Worm (Caenorhabditis elegans) whole organism, young adult: ENCODE measurements around the gene crn-2.
A peak's percentile ranks its signal among the peaks of the same experiment; 100 is the strongest.

Experiments used
- B0336.3 ChIP-seq: fragments of 200-800 bp; sonication (Bioruptor generic); IDR thresholded peaks from 2 replicates; pipeline ENCODE4 v1.3.6; 2022; ENCODE audit warnings: missing genetic modification characterization, missing compliant biosample characterization
- F22D6.2 ChIP-seq: sonication (generic microtip); optimal IDR thresholded peaks from 2 replicates; lab custom pipeline; 2016; ENCODE audit warnings: mild to moderate bottlenecking, missing genetic modification characterization, missing compliant biosample characterization
- F37B4.10 ChIP-seq: fragments of 200-800 bp; sonication (Bioruptor generic); IDR thresholded peaks from 2 replicates; pipeline ENCODE4 v1.3.6; 2022; ENCODE audit warnings: missing genetic modification characterization, missing compliant biosample characterization
- F55B11.4 ChIP-seq: sonication (generic microtip); optimal IDR thresholded peaks from 2 replicates; lab custom pipeline; 2016; ENCODE audit warnings: missing compliant biosample characterization, missing genetic modification characterization, borderline replicate concordance; ENCODE audit not compliant: insufficient read depth
- K12H6.12 ChIP-seq: fragments of 200-800 bp; sonication (Bioruptor generic); optimal IDR thresholded peaks from 2 replicates; lab custom pipeline; 2018; ENCODE audit warnings: mild to moderate bottlenecking, missing genetic modification characterization, missing compliant biosample characterization
- Y56A3A.18 ChIP-seq: fragments of 200-800 bp; sonication (Bioruptor generic); IDR thresholded peaks from 2 replicates; pipeline ENCODE4 v1.3.6; 2022; ENCODE audit warnings: missing genetic modification reagents, missing genetic modification characterization, missing compliant biosample characterization
- Y79H2A.3 ChIP-seq: fragments of 200-800 bp; sonication (Bioruptor generic); conservative IDR thresholded peaks from 2 replicates; pipeline ENCODE4 v1.3.6; 2022; ENCODE audit warnings: missing genetic modification reagents, missing genetic modification characterization, missing compliant biosample characterization
- akir-1 ChIP-seq: fragments of 200-800 bp; sonication (Bioruptor generic); optimal IDR thresholded peaks from 2 replicates; lab custom pipeline; 2018; ENCODE audit warnings: mild to moderate bottlenecking, missing genetic modification characterization, moderate library complexity, missing compliant biosample characterization
- attf-6 ChIP-seq: fragments of 200-800 bp; sonication (Bioruptor generic); IDR thresholded peaks from 2 replicates; pipeline ENCODE4 v1.3.6; 2022; ENCODE audit warnings: missing genetic modification reagents, missing genetic modification characterization, missing compliant biosample characterization
- cebp-2 ChIP-seq: fragments of 200-800 bp; sonication (Bioruptor generic); IDR thresholded peaks from 2 replicates; pipeline ENCODE4 v1.3.6; 2022; ENCODE audit warnings: missing genetic modification characterization, missing compliant biosample characterization
- ceh-79 ChIP-seq: sonication (generic microtip); optimal IDR thresholded peaks from 2 replicates; lab custom pipeline; 2017; ENCODE audit warnings: mild to moderate bottlenecking, missing genetic modification characterization, missing compliant biosample characterization
- ceh-91 ChIP-seq: fragments of 200-800 bp; sonication (Bioruptor generic); IDR thresholded peaks from 2 replicates; pipeline ENCODE4 v1.3.6; 2022; ENCODE audit warnings: missing genetic modification reagents, missing genetic modification characterization, missing compliant biosample characterization
- die-1 ChIP-seq: sonication (generic microtip); optimal IDR thresholded peaks from 2 replicates; lab custom pipeline; 2016; ENCODE audit warnings: missing genotype, mild to moderate bottlenecking, missing genetic modification characterization, missing compliant biosample characterization
- egrh-3 ChIP-seq: fragments of 200-800 bp; sonication (Bioruptor generic); IDR thresholded peaks from 2 replicates; pipeline ENCODE4 v1.3.6; 2022; ENCODE audit warnings: missing genetic modification reagents, missing genetic modification characterization, missing compliant biosample characterization
- fkh-3 ChIP-seq: sonication (generic microtip); optimal IDR thresholded peaks from 2 replicates; lab custom pipeline; 2016; ENCODE audit warnings: mild to moderate bottlenecking, missing genetic modification characterization, missing compliant biosample characterization
- hlh-12 ChIP-seq: sonication (generic microtip); optimal IDR thresholded peaks from 2 replicates; lab custom pipeline; 2016; ENCODE audit warnings: missing genetic modification characterization, missing compliant biosample characterization
- hlh-26 ChIP-seq: fragments of 200-800 bp; sonication (Bioruptor generic); conservative IDR thresholded peaks from 2 replicates; pipeline ENCODE4 v1.3.6; 2022; ENCODE audit warnings: missing genetic modification reagents, missing genetic modification characterization, missing compliant biosample characterization
- hmg-1.2 ChIP-seq: fragments of 200-800 bp; sonication (Bioruptor generic); IDR thresholded peaks from 2 replicates; pipeline ENCODE4 v1.3.6; 2022; ENCODE audit warnings: missing genetic modification reagents, missing genetic modification characterization, missing compliant biosample characterization
- hrde-1 ChIP-seq: sonication (generic microtip); optimal IDR thresholded peaks from 2 replicates; lab custom pipeline; 2016; ENCODE audit warnings: missing genetic modification characterization, mild to moderate bottlenecking, missing compliant biosample characterization, moderate library complexity, missing genotype, missing genetic modification reagents, borderline replicate concordance
- hsf-1 ChIP-seq: fragments of 200-800 bp; sonication (Bioruptor generic); IDR thresholded peaks from 2 replicates; pipeline ENCODE4 v1.3.6; 2022; ENCODE audit warnings: missing genetic modification reagents, missing genetic modification characterization, missing compliant biosample characterization
- let-607 ChIP-seq, 2 experiments: fragments of 200-800 bp in 1 of 2; sonication (Bioruptor generic) in 1 of 2; sonication (generic microtip) in 1 of 2; optimal IDR thresholded peaks; 2 replicates each; lab custom pipeline; 2016 to 2018; ENCODE audit warnings: mild to moderate bottlenecking in 2 of 2, missing compliant biosample characterization in 2 of 2, missing genetic modification characterization in 2 of 2, moderate library complexity in 2 of 2, missing genotype in 1 of 2
- lin-35 ChIP-seq, 3 experiments: fragments of 150-350 bp in 2 of 3; sonication (generic microtip) in 1 of 3; optimal IDR thresholded peaks; 2 replicates each; lab custom pipeline; 2014 to 2018; ENCODE audit warnings: missing biosample characterization in 3 of 3, missing genetic modification characterization in 3 of 3, missing genetic modification reagents in 3 of 3
- lir-1 ChIP-seq: fragments of 200-800 bp; sonication (Bioruptor generic); conservative IDR thresholded peaks from 2 replicates; pipeline ENCODE4 v1.3.6; 2022; ENCODE audit warnings: missing genetic modification reagents, missing genetic modification characterization, missing compliant biosample characterization
- madf-10 ChIP-seq: sonication (generic microtip); optimal IDR thresholded peaks from 2 replicates; lab custom pipeline; 2016; ENCODE audit warnings: mild to moderate bottlenecking, missing genetic modification characterization, missing compliant biosample characterization
- mcd-1 ChIP-seq: fragments of 200-800 bp; sonication (Bioruptor generic); IDR thresholded peaks from 2 replicates; pipeline ENCODE4 v1.3.6; 2022; ENCODE audit warnings: missing genetic modification reagents, missing genetic modification characterization, missing compliant biosample characterization
- mxl-1 ChIP-seq: sonication (generic microtip); optimal IDR thresholded peaks from 2 replicates; lab custom pipeline; 2016; ENCODE audit warnings: missing genetic modification characterization, missing compliant biosample characterization
- pbrm-1 ChIP-seq: fragments of 200-800 bp; sonication (Bioruptor generic); IDR thresholded peaks from 2 replicates; pipeline ENCODE4 v1.3.6; 2022; ENCODE audit warnings: missing genetic modification reagents, missing genetic modification characterization, missing compliant biosample characterization
- sdz-38 ChIP-seq: sonication (generic microtip); optimal IDR thresholded peaks from 2 replicates; lab custom pipeline; 2016; ENCODE audit warnings: missing genotype, missing genetic modification characterization, missing compliant biosample characterization
- snpc-1.1 ChIP-seq: sonication (generic microtip); optimal IDR thresholded peaks from 2 replicates; lab custom pipeline; 2017; ENCODE audit warnings: missing genetic modification characterization, mild to moderate bottlenecking, missing compliant biosample characterization, antibody characterized with exemption, moderate library complexity, missing genotype, missing genetic modification reagents; ENCODE audit not compliant: insufficient read depth
- snpc-3.4 ChIP-seq: sonication (generic microtip); optimal IDR thresholded peaks from 2 replicates; lab custom pipeline; 2017; ENCODE audit warnings: missing genetic modification characterization, mild to moderate bottlenecking, missing compliant biosample characterization, antibody characterized with exemption, moderate library complexity, missing genotype, missing genetic modification reagents
- snpc-4 ChIP-seq, 5 experiments: fragments of 150-350 bp in 1 of 5; sonication (generic microtip) in 4 of 5; optimal IDR thresholded peaks; 2 replicates each; lab custom pipeline; 2014 to 2018; ENCODE audit warnings: missing genetic modification characterization in 5 of 5, missing biosample characterization in 3 of 5, antibody characterized with exemption in 2 of 5, mild to moderate bottlenecking in 2 of 5, missing compliant biosample characterization in 2 of 5, missing genotype in 2 of 5, moderate library complexity in 2 of 5, missing genetic modification reagents in 1 of 5
- sptf-2 ChIP-seq: fragments of 200-800 bp; sonication (Bioruptor generic); optimal IDR thresholded peaks from 2 replicates; lab custom pipeline; 2018; ENCODE audit warnings: mild to moderate bottlenecking, missing genetic modification characterization, missing compliant biosample characterization
- tbp1 ChIP-seq: fragments of 200-800 bp; sonication (Bioruptor generic); optimal IDR thresholded peaks from 2 replicates; lab custom pipeline; 2018; ENCODE audit warnings: mild to moderate bottlenecking, missing genetic modification characterization, missing compliant biosample characterization
- tbx-9 ChIP-seq: sonication (generic microtip); optimal IDR thresholded peaks from 2 replicates; lab custom pipeline; 2016; ENCODE audit warnings: borderline replicate concordance, missing genetic modification characterization, inconsistent platforms, missing compliant biosample characterization
- unc-62 ChIP-seq: fragments of 150-350 bp; optimal IDR thresholded peaks from 2 replicates; lab custom pipeline; 2014; ENCODE audit warnings: missing biosample characterization, missing genetic modification reagents, missing genetic modification characterization
- xnd-1 ChIP-seq: sonication (generic microtip); optimal IDR thresholded peaks from 2 replicates; lab custom pipeline; 2016; ENCODE audit warnings: missing genotype, missing genetic modification reagents, missing genetic modification characterization, missing compliant biosample characterization
- ztf-22 ChIP-seq: fragments of 200-800 bp; sonication (Bioruptor generic); optimal IDR thresholded peaks from 2 replicates; lab custom pipeline; 2018; ENCODE audit warnings: mild to moderate bottlenecking, missing genetic modification characterization, moderate library complexity, missing compliant biosample characterization
- ztf-28 ChIP-seq: fragments of 200-800 bp; sonication (Bioruptor generic); IDR thresholded peaks from 2 replicates; pipeline ENCODE4 v1.3.6; 2022; ENCODE audit warnings: missing genetic modification reagents, missing genetic modification characterization, missing compliant biosample characterization

Gene crn-2

DNA sequence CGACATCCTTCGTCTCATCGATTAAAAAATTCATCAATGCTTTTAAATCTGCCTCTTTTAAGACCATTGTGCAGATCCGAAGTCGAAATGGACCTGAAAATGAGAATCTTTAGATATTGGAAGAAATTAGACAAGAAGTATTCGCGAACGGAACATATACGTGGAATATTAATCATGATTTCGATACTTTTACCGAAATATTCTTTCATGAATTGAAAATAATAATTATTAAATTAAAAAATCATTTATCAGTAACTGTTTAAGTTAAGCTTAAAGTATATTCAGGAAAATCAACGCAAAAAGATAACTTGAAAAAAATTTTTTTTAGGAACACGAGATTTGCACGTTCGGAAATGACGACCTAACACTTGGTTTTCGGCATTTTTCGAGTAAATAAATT, 6.8 kb downstream of the crn-2 start, which contains the start of gene CD4.8:
Gene CD4.8, minus strand, starts transcription at position 101 of the 400 bp plus-strand sequence.
- TF ChIP-seq Y79H2A.3 (GFP tag; lab: Robert Waterston, UW) (no peak), die-1 (tag; lab: Kevin White, UChicago) (no peak)
- TF ChIP-seq, all 124 proteins: peak for 0

DNA sequence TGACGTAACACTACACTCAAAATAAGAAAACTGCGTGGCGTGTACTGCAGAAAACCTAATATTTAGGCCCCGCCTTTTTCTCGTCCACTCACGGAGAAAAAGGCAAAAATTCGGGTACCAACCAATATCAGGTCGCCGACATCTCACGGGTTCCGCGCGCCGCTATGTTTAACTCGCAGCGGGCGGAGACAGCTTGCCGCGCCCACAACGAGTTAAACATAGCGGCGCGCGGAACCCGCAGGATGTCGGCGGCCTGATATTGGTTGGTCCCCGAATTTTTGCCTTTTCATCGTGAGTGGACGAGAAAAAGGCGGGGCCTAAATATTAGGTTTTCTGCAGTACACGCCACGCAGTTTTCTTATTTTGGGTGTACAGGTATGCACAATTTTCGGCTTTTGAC, 8.0 kb downstream of the crn-2 start:
- TF ChIP-seq xnd-1 (tag; lab: Kevin White, UChicago) (peak; percentile 7), mcd-1 (GFP tag; lab: Robert Waterston, UW) (peak; percentile 39), attf-6 (peak; percentile 12; the same call in 1 of the 2 replicates), pbrm-1 (GFP tag; lab: Robert Waterston, UW) (0 out of 2 replicates have a peak, but pooled peaks have one; percentile 16), hmg-1.2 (GFP tag; lab: Robert Waterston, UW) (peak; percentile 72), snpc-3.4 (tag; lab: Kevin White, UChicago) (peak; percentile 32), snpc-1.1 (tag; lab: Kevin White, UChicago) (peak; percentile 79), snpc-4 (GFP tag; optimal IDR thresholded peaks at IDR 0.05; lab: Kevin White, UChicago) (peak; percentile 77), snpc-4 (tag; optimal IDR thresholded peaks at IDR 0.05; lab: Kevin White, UChicago) (peak in 3 of 4 experiments; percentile 79 to 98 (median 96))

DNA sequence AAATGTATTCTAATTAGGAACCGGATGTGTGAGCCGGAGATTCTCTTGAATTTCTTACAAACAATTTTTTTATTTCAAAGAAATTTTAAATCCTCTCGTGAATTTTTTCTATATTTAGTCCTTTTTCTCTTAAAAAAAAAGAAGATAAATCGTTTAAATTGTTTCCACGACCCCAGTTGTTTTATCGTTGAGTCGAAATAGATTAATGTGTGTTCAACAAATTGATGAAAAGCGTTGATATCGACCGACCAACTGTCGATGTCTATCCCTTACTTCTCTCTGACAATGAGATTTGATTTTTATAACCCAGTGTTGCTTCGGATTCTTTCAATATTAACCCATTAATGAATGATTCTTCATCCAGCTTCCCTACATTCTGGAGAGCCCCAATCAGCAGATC, 11.8 kb downstream of the crn-2 start, which contains the start of gene CD4.1:
Gene CD4.1, plus strand, starts transcription at position 301 of the 400 bp plus-strand sequence.
- no peak for TF ChIP-seq attf-6

DNA sequence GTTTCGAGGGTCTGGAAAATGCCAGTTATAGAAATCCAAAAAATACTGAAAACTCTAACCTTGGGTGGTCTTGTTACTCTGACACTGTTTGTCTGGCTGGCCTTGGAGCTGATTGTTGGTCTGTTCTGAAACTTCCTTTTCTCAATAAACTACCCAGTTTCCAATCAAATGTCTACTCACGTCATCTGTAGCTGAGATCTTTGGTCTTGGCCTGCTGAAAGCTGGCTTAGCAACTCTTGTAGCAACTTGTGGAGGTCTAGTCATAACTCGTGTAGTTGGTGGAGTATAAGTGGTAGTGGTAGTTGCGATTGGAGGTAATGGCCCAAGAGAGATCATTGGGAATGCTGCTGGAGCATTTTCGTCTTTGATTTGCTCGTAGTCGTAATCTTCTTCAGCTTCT, 15.8 kb downstream of the crn-2 start:
- TF ChIP-seq sptf-2 (GFP tag; lab: Kevin White, UChicago) (no peak), hlh-26 (GFP tag; lab: Robert Waterston, UW) (no peak), F37B4.10 (GFP tag; lab: Robert Waterston, UW) (no peak)
- TF ChIP-seq, all 124 proteins: peak for 0

DNA sequence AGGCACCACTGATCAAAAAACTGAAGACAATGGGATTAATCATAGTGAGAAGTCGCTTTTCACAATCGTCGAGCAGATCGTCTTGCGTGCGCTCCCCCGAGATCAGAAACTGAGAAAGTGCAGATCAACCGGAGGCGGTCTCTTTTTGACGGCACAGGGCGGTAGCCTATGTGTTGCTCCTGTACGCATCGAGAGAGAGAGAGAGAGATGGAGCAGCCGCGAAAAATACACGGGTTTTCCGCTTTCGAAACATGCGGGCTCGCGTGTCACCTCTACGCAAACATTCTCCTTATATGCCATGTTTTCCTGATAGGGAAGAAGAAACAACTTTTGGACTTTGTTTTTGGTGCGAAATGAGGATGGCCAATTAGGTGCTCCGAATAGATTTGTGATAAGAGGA, 18.7 kb downstream of the crn-2 start, which contains the start of gene lrpc-1:
Gene lrpc-1, minus strand, starts transcription at position 101 of the 400 bp plus-strand sequence.
- TF ChIP-seq hlh-12 (tag; lab: Kevin White, UChicago) (no peak), madf-10 (tag; lab: Kevin White, UChicago) (no peak), ceh-79 (no peak), B0336.3 (GFP tag; lab: Robert Waterston, UW) (no peak), akir-1 (GFP tag; lab: Kevin White, UChicago) (no peak), fkh-3 (tag; lab: Kevin White, UChicago) (no peak), attf-6 (no peak), cebp-2 (GFP tag; lab: Robert Waterston, UW) (no peak), sdz-38 (tag; lab: Kevin White, UChicago) (no peak), let-607 (tag; optimal IDR thresholded peaks at IDR 0.05; lab: Kevin White, UChicago) (no peak), hsf-1 (GFP tag; lab: Robert Waterston, UW) (no peak)

DNA sequence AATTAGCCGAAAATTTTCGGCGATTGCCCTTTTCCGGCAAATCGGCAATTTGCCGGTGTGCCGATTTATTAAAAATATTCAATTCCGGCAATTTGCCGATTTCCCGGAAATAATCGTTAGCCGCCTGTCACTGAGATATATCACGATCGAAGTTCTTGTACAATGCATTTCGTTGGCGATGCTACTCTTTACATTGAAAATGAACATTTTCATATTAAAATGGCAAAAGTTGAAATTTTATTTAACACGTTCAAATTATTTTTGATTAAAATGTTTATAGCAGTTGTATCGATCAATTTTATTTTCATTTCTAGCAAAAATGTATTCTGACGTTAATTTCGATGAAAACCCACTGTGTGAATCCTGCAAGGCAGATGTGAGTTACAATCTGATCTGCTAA, 20.3 kb downstream of the crn-2 start, which contains the start of gene M03E7.3:
Gene M03E7.3, plus strand, starts transcription at position 301 of the 400 bp plus-strand sequence.
- TF ChIP-seq tbp1 (no peak), unc-62 (GFP tag; lab: Kevin White, UChicago) (no peak), ceh-91 (no peak), egrh-3 (no peak), F55B11.4 (no peak), Y56A3A.18 (GFP tag; lab: Robert Waterston, UW) (no peak), mxl-1 (no peak), ztf-28 (GFP tag; lab: Robert Waterston, UW) (no peak), fkh-3 (tag; lab: Kevin White, UChicago) (no peak), lin-35 (GFP tag; optimal IDR thresholded peaks at IDR 0.05; lab: Kevin White, UChicago) (no peak), F22D6.2 (tag; lab: Kevin White, UChicago) (no peak), lir-1 (no peak), xnd-1 (tag; lab: Kevin White, UChicago) (no peak), hrde-1 (no peak), K12H6.12 (no peak), ztf-22 (GFP tag; lab: Kevin White, UChicago) (no peak), tbx-9 (no peak)
